Fruit fly (Drosophila melanogaster) Kc167 (cell line): Measurements from ENCODE around the gene Gr97a.

Experiments used
- Myc ChIP-seq: fragments of >200 bp; optimal IDR thresholded peaks from 2 replicates; lab custom pipeline; 2017; ENCODE audit warnings: missing external identifiers
- Sin3A ChIP-seq: fragments of >200 bp; optimal IDR thresholded peaks from 2 replicates; lab custom pipeline; 2018; ENCODE audit warnings: missing external identifiers
- h ChIP-seq: fragments of >200 bp; optimal IDR thresholded peaks from 3 replicates; lab custom pipeline; 2018; ENCODE audit warnings: missing external identifiers
- insv ChIP-seq: fragments of >200 bp; optimal IDR thresholded peaks from 3 replicates; lab custom pipeline; 2018; ENCODE audit warnings: missing external identifiers
- psq ChIP-seq: fragments of >200 bp; optimal IDR thresholded peaks from 2 replicates; lab custom pipeline; 2017; ENCODE audit warnings: missing external identifiers
- ttk ChIP-seq: sonication (Bioruptor generic); optimal IDR thresholded peaks from 2 replicates; lab custom pipeline; 2017; ENCODE audit warnings: missing external identifiers

DNA sequence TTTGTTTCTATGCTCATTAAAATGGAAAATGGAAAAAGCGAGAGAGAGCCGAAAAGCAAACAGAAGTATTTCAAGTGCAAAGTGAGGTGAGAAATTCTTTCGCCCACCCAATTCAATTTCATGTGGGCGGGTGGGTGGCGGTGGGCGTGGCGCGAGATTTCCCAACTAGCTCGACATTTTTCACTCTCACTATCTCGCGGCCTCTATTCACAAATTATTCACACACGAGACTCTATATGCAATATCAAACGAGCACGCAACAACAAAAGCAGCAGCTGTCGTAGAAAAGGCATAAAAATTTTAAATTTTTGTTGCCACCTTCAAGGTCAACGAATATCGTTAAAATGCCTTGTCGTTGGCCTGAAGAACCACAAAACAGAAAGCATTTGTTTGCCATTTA lies 47.4 kb downstream of the Gr97a start:
- TF ChIP-seq ttk (lab: Kevin White, UChicago) = no peak
- no peak for TF ChIP-seq psq (lab: Kevin White, UChicago)
- no peak for TF ChIP-seq insv (lab: Kevin White, UChicago)
- no peak for TF ChIP-seq h (lab: Kevin White, UChicago)
- TF ChIP-seq Myc (lab: Kevin White, UChicago) = no peak
- TF ChIP-seq Sin3A (lab: Kevin White, UChicago) = no peak
